Fruit fly (Drosophila melanogaster): Measurements from ENCODE around the gene CG3437.

Gene CG3437

DNA sequence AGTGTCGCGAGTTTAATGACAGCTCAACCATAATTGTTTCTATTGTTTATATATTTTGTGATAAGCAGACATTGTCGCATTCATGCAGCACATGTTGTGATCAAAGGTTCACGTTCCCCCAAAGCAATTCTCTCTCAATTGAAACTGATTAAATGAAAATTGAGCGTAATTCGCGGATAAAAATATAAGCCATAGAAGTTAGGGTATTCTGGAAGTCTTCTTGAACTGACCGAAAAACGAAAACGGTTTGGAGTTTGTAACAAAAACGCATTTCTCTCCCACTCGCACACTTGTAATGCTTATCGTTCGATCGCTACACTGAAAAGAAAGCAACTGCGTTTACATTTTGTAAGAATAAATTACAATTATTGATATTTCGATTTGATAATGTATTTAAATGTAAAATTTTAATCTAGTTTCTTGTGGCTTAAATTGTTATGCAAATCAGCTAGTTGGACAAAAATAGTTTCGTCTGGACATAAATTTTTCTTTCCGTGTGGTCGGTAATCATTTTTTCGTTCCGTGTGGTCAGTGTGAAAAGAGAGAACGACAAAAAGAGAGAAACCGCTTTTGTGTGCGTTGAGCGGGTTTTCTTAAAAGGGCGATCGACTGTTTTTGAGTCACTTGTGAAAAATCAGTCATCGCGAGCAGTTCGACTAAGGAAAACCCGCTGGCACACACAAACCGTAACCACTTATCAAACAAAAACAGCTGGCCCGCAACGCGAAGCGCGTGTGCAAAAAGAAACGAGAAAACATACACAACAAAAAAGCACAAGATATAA, 34.6 kb downstream of the CG3437 start, which contains the start of gene aay (continued):
- TF ChIP-seq hkb (optimal IDR thresholded peaks at IDR 0.05) (no peak), hkb (GFP tag; IDR thresholded peaks at IDR 0.05) (peak; percentile 99), gem (tag; optimal IDR thresholded peaks at IDR 0.05) (peak; percentile 100), CG7987 (GFP tag; optimal IDR thresholded peaks at IDR 0.05) (peak; percentile 97), Chrac-16 (GFP tag; optimal IDR thresholded peaks at IDR 0.05) (peak; percentile 99), Xbp1 (GFP tag; optimal IDR thresholded peaks at IDR 0.05) (peak; percentile 99), CG8944 (GFP tag; optimal IDR thresholded peaks at IDR 0.05) (peak; percentile 95), Hr78 (GFP tag; optimal IDR thresholded peaks at IDR 0.05) (peak in 1 of 2 experiments; percentile 96), CG9437 (GFP tag; optimal IDR thresholded peaks at IDR 0.05) (peak; percentile 93), gcm2 (GFP tag; optimal IDR thresholded peaks at IDR 0.05) (peak; percentile 97), Dad (GFP tag; optimal IDR thresholded peaks at IDR 0.05) (peak; percentile 98), CG3065 (GFP tag; optimal IDR thresholded peaks at IDR 0.05) (peak; percentile 98), slp2 (GFP tag; optimal IDR thresholded peaks at IDR 0.05) (peak; percentile 98), tup (GFP tag; optimal IDR thresholded peaks at IDR 0.05) (peak; percentile 97), CG13775 (GFP tag; optimal IDR thresholded peaks at IDR 0.05) (peak; percentile 99), Nf-YA (GFP tag; IDR thresholded peaks at IDR 0.05) (peak; percentile 97), CG17568 (GFP tag; optimal IDR thresholded peaks at IDR 0.05) (peak; percentile 99), ham (GFP tag; IDR thresholded peaks at IDR 0.05) (peak; percentile 92), pnt (GFP tag; optimal IDR thresholded peaks at IDR 0.05) (peak; percentile 95), vvl (GFP tag; IDR thresholded peaks at IDR 0.05) (peak; percentile 99), al (GFP tag; IDR thresholded peaks at IDR 0.05) (peak; percentile 96), NK7.1 (GFP tag; optimal IDR thresholded peaks at IDR 0.05) (peak; percentile 97), CG7928 (GFP tag; optimal IDR thresholded peaks at IDR 0.05) (peak; percentile 82), Drgx (GFP tag; IDR thresholded peaks at IDR 0.05) (peak; percentile 98), CG12219 (GFP tag; optimal IDR thresholded peaks at IDR 0.05) (peak; percentile 98), pzg (GFP tag; optimal IDR thresholded peaks at IDR 0.05) (peak; percentile 17), Pdp1 (GFP tag; optimal IDR thresholded peaks at IDR 0.05) (peak; percentile 96 to 98), cwo (GFP tag; optimal IDR thresholded peaks at IDR 0.05) (peak; percentile 97), CG2712 (tag; optimal IDR thresholded peaks at IDR 0.05) (peak; percentile 100), CG2875 (GFP tag; optimal IDR thresholded peaks at IDR 0.05) (peak; percentile 99), zfh2 (GFP tag; optimal IDR thresholded peaks at IDR 0.05) (peak; percentile 96), tll (GFP tag; optimal IDR thresholded peaks at IDR 0.05) (peak; percentile 19 to 83), gro (GFP tag; optimal IDR thresholded peaks at IDR 0.05) (peak; percentile 98), fu2 (GFP tag; optimal IDR thresholded peaks at IDR 0.05) (peak; percentile 96), CG13296 (GFP tag; optimal IDR thresholded peaks at IDR 0.05) (peak; percentile 99), Hsf (GFP tag; optimal IDR thresholded peaks at IDR 0.05) (peak; percentile 99), CG15011 (GFP tag; optimal IDR thresholded peaks at IDR 0.05) (peak; percentile 98), gce (GFP tag; IDR thresholded peaks at IDR 0.05) (peak; percentile 94), CG8089 (GFP tag; optimal IDR thresholded peaks at IDR 0.05) (peak; percentile 97), CG3163 (GFP tag; optimal IDR thresholded peaks at IDR 0.05) (peak; percentile 89), sim (GFP tag; IDR thresholded peaks at IDR 0.05) (peak; percentile 96), CG12071 (GFP tag; optimal IDR thresholded peaks at IDR 0.05) (peak; percentile 98), unc-4 (GFP tag; IDR thresholded peaks at IDR 0.05; ENCODE audit: partially characterized antibody) (peak; percentile 34; the same call in 1 of the 2 replicates), Xrp1 (GFP tag; IDR thresholded peaks at IDR 0.05) (peak; percentile 99), CG10274 (GFP tag; optimal IDR thresholded peaks at IDR 0.05) (peak; percentile 92), Sin3A (optimal IDR thresholded peaks at IDR 0.05) (no peak), sd (tag; optimal IDR thresholded peaks at IDR 0.05) (peak; percentile 96), sima (GFP tag; optimal IDR thresholded peaks at IDR 0.05) (peak; percentile 95), NFAT (GFP tag; IDR thresholded peaks at IDR 0.05) (peak; percentile 92)
